Worm (Caenorhabditis elegans) whole organism, L4/young adult: Measurements from ENCODE around the gene F14H3.5.

Source experiments
- W03F9.2 ChIP-seq: fragments of 150-350 bp; optimal IDR thresholded peaks from 2 replicates; lab custom pipeline; 2014; ENCODE audit warnings: missing biosample characterization, missing genetic modification characterization
- dao-5 ChIP-seq: sonication (generic microtip); optimal IDR thresholded peaks from 2 replicates; lab custom pipeline; 2016; ENCODE audit warnings: missing genotype, missing genetic modification characterization, moderate library complexity, missing compliant biosample characterization
- him-1 ChIP-seq: sonication (generic microtip); optimal IDR thresholded peaks from 2 replicates; lab custom pipeline; 2016; ENCODE audit warnings: missing genotype, missing genetic modification reagents, missing genetic modification characterization, missing compliant biosample characterization

- TF ChIP-seq him-1 (tag; lab: Kevin White, UChicago): no peak
- TF ChIP-seq dao-5 (tag; lab: Kevin White, UChicago): no peak
- TF ChIP-seq W03F9.2 (tag; lab: Kevin White, UChicago): no peak
These were observed 20.7 kb downstream of the F14H3.5 start, which contains the start of gene T10C6.10 for ce11 chrV:16036166-16036565.
